Fruit fly (Drosophila melanogaster) whole organism, embryonic: ENCODE data around the gene CG33643.

ENCODE experiments used
- B-H1 ChIP-seq: fragments of 200-800 bp; sonication (Bioruptor generic); IDR thresholded peaks from 3 replicates; pipeline ENCODE4 v1.3.6; 2022; ENCODE audit warnings: missing biosample characterization, missing genetic modification characterization
- C15 ChIP-seq: fragments of 200-800 bp; sonication (Bioruptor generic); IDR thresholded peaks from 3 replicates; pipeline ENCODE4 v1.3.6; 2022; ENCODE audit warnings: missing biosample characterization, missing genetic modification characterization
- CG10321 ChIP-seq: fragments of 200-800 bp; sonication (Bioruptor generic); IDR thresholded peaks from 2 replicates; pipeline ENCODE4 v1.3.6; 2022; ENCODE audit warnings: missing biosample characterization, missing genetic modification characterization
- CG10366 ChIP-seq: fragments of 200-800 bp; sonication (Bioruptor generic); IDR thresholded peaks from 2 replicates; pipeline ENCODE4 v1.3.6; 2022; ENCODE audit warnings: missing biosample characterization, missing genetic modification characterization
- CG10462 ChIP-seq: fragments of 200-800 bp; sonication (Bioruptor generic); optimal IDR thresholded peaks from 2 replicates; lab custom pipeline; 2016; ENCODE audit warnings: missing biosample characterization, missing genetic modification characterization
- CG10543 ChIP-seq: fragments of 200-800 bp; sonication (Bioruptor generic); optimal IDR thresholded peaks from 3 replicates; lab custom pipeline; 2017; ENCODE audit warnings: missing biosample characterization, mild to moderate bottlenecking, missing genetic modification characterization, moderate library complexity
- CG11085 ChIP-seq: fragments of 200-800 bp; sonication (Bioruptor generic); IDR thresholded peaks from 2 replicates; pipeline ENCODE4 v1.3.6; 2022; ENCODE audit warnings: missing biosample characterization, missing genetic modification characterization
- CG12219 ChIP-seq: fragments of 200-800 bp; sonication (Bioruptor generic); optimal IDR thresholded peaks from 3 replicates; lab custom pipeline; 2018; ENCODE audit warnings: missing biosample characterization, mild to moderate bottlenecking, missing genetic modification characterization
- CG12236 ChIP-seq: fragments of 200-800 bp; sonication (Bioruptor generic); optimal IDR thresholded peaks from 2 replicates; lab custom pipeline; 2016; ENCODE audit warnings: missing biosample characterization, missing genetic modification characterization
- CG13296 ChIP-seq: fragments of 200-800 bp; sonication (Bioruptor generic); optimal IDR thresholded peaks from 3 replicates; lab custom pipeline; 2018; ENCODE audit warnings: missing biosample characterization, mild to moderate bottlenecking, missing genetic modification characterization
- CG15073 ChIP-seq: fragments of 200-800 bp; sonication (Bioruptor generic); optimal IDR thresholded peaks from 2 replicates; lab custom pipeline; 2016; ENCODE audit warnings: missing biosample characterization, missing genetic modification characterization
- CG2889 ChIP-seq: fragments of 200-800 bp; sonication (Bioruptor generic); IDR thresholded peaks from 3 replicates; pipeline ENCODE4 v1.3.6; 2022; ENCODE audit warnings: missing biosample characterization, missing genetic modification characterization
- CG31224 ChIP-seq: fragments of 200-800 bp; sonication (Bioruptor generic); IDR thresholded peaks from 2 replicates; pipeline ENCODE4 v1.3.6; 2022; ENCODE audit warnings: missing biosample characterization, missing genetic modification characterization
- CG33213 ChIP-seq: fragments of 200-800 bp; sonication (Bioruptor generic); optimal IDR thresholded peaks from 3 replicates; lab custom pipeline; 2016; ENCODE audit warnings: missing biosample characterization, missing genetic modification characterization
- CG3995 ChIP-seq: fragments of 200-800 bp; sonication (Bioruptor generic); optimal IDR thresholded peaks from 3 replicates; lab custom pipeline; 2016; ENCODE audit warnings: missing biosample characterization, missing genetic modification characterization
- CG4328 ChIP-seq: fragments of 200-800 bp; sonication (Bioruptor generic); optimal IDR thresholded peaks from 3 replicates; lab custom pipeline; 2017; ENCODE audit warnings: missing biosample characterization, missing genetic modification reagents, missing genetic modification characterization
- CG4820 ChIP-seq: fragments of 200-800 bp; sonication (Bioruptor generic); optimal IDR thresholded peaks from 3 replicates; lab custom pipeline; 2016; ENCODE audit warnings: missing biosample characterization, missing genetic modification characterization
- CG5180 ChIP-seq: fragments of 200-800 bp; sonication (Bioruptor generic); optimal IDR thresholded peaks from 3 replicates; lab custom pipeline; 2017; ENCODE audit warnings: missing biosample characterization, missing genetic modification characterization, mild to moderate bottlenecking, moderate library complexity, missing genetic modification reagents
- CG7928 ChIP-seq: fragments of 200-800 bp; sonication (Bioruptor generic); optimal IDR thresholded peaks from 2 replicates; lab custom pipeline; 2017; ENCODE audit warnings: missing biosample characterization, mild to moderate bottlenecking, missing genetic modification characterization
- CG9797 ChIP-seq: fragments of 200-800 bp; sonication (Bioruptor generic); optimal IDR thresholded peaks from 3 replicates; lab custom pipeline; 2018; ENCODE audit warnings: missing biosample characterization, mild to moderate bottlenecking, missing genetic modification characterization
- Dad ChIP-seq: fragments of 200-800 bp; sonication (Bioruptor generic); optimal IDR thresholded peaks from 3 replicates; lab custom pipeline; 2016; ENCODE audit warnings: missing biosample characterization, missing genetic modification characterization
- E2f1 ChIP-seq: fragments of 200-800 bp; sonication (Bioruptor generic); IDR thresholded peaks from 2 replicates; pipeline ENCODE4 v1.3.6; 2022; ENCODE audit warnings: missing biosample characterization, missing genetic modification characterization
- Ets97D ChIP-seq: fragments of 200-800 bp; sonication (Bioruptor generic); optimal IDR thresholded peaks from 3 replicates; lab custom pipeline; 2016; ENCODE audit warnings: missing biosample characterization, missing genetic modification characterization
- H2.0 ChIP-seq: fragments of 200-800 bp; sonication (Bioruptor generic); IDR thresholded peaks from 2 replicates; pipeline ENCODE4 v1.3.6; 2022; ENCODE audit warnings: missing biosample characterization, missing genetic modification characterization
- HLH54F ChIP-seq: fragments of 200-800 bp; sonication (Bioruptor generic); optimal IDR thresholded peaks from 3 replicates; lab custom pipeline; 2016; ENCODE audit warnings: missing biosample characterization, missing genetic modification characterization
- Kr ChIP-seq: fragments of 200-800 bp; sonication (Bioruptor generic); optimal IDR thresholded peaks from 2 replicates; lab custom pipeline; 2017; ENCODE audit warnings: missing biosample characterization, mild to moderate bottlenecking, missing genetic modification characterization
- Rx ChIP-seq: fragments of 200-800 bp; sonication (Bioruptor generic); IDR thresholded peaks from 2 replicates; pipeline ENCODE4 v1.3.6; 2022; ENCODE audit warnings: missing biosample characterization, missing genetic modification characterization
- Six4 ChIP-seq: fragments of 200-800 bp; sonication (Bioruptor generic); optimal IDR thresholded peaks from 2 replicates; lab custom pipeline; 2016; ENCODE audit warnings: missing biosample characterization, missing genetic modification characterization
- Tbp ChIP-seq: fragments of >200 bp; optimal IDR thresholded peaks from 2 replicates; lab custom pipeline; 2018; ENCODE audit warnings: missing biosample characterization, missing genetic modification characterization
- Trl ChIP-seq, 3 experiments: fragments of >200 bp in 2 of 3; fragments of 200-800 bp in 1 of 3; sonication (Bioruptor generic) in 1 of 3; optimal IDR thresholded peaks; 2 replicates in 1 of 3; 3 replicates in 2 of 3; lab custom pipeline; 2016 to 2017; ENCODE audit warnings: missing biosample characterization in 1 of 3, missing genetic modification characterization in 1 of 3
- Vsx1 ChIP-seq: fragments of 200-800 bp; sonication (Bioruptor generic); optimal IDR thresholded peaks from 2 replicates; lab custom pipeline; 2017; ENCODE audit warnings: missing biosample characterization, mild to moderate bottlenecking, missing genetic modification characterization, missing genetic modification reagents
- amos ChIP-seq: fragments of 200-800 bp; sonication (Bioruptor generic); IDR thresholded peaks from 2 replicates; pipeline ENCODE4 v1.3.6; 2022; ENCODE audit warnings: missing biosample characterization, missing genetic modification characterization; ENCODE audit not compliant: partially characterized antibody
- dysf ChIP-seq: fragments of 200-800 bp; sonication (Bioruptor generic); IDR thresholded peaks from 3 replicates; pipeline ENCODE4 v1.3.6; 2022; ENCODE audit warnings: missing biosample characterization, missing genetic modification characterization
- eyg ChIP-seq: fragments of 200-800 bp; sonication (Bioruptor generic); optimal IDR thresholded peaks from 3 replicates; lab custom pipeline; 2016; ENCODE audit warnings: missing biosample characterization, missing genetic modification characterization
- fd102C ChIP-seq: fragments of 200-800 bp; sonication (Bioruptor generic); optimal IDR thresholded peaks from 2 replicates; lab custom pipeline; 2018; ENCODE audit warnings: missing biosample characterization, mild to moderate bottlenecking, missing genetic modification characterization, moderate library complexity
- gcm ChIP-seq: fragments of 200-800 bp; sonication (Bioruptor generic); optimal IDR thresholded peaks from 2 replicates; lab custom pipeline; 2019; ENCODE audit warnings: missing biosample characterization, mild to moderate bottlenecking, missing genetic modification characterization, moderate library complexity
- gem ChIP-seq: fragments of 200-800 bp; sonication (Bioruptor generic); optimal IDR thresholded peaks from 2 replicates; lab custom pipeline; 2019; ENCODE audit warnings: missing biosample characterization, mild to moderate bottlenecking, missing genetic modification characterization, moderate library complexity
- nerfin-2 ChIP-seq: fragments of 200-800 bp; sonication (Bioruptor generic); IDR thresholded peaks from 2 replicates; pipeline ENCODE4 v1.3.6; 2022; ENCODE audit warnings: missing biosample characterization, missing genetic modification characterization; ENCODE audit not compliant: partially characterized antibody
- nmo ChIP-seq: fragments of 200-800 bp; sonication (Bioruptor generic); optimal IDR thresholded peaks from 2 replicates; lab custom pipeline; 2018; ENCODE audit warnings: missing biosample characterization, mild to moderate bottlenecking, missing genetic modification characterization, moderate library complexity
- nom ChIP-seq: fragments of 200-800 bp; sonication (Bioruptor generic); optimal IDR thresholded peaks from 2 replicates; lab custom pipeline; 2017; ENCODE audit warnings: missing biosample characterization, missing genetic modification characterization, mild to moderate bottlenecking, moderate library complexity, missing genetic modification reagents
- pan ChIP-seq, 4 experiments: fragments of >200 bp in 3 of 4; fragments of 200-800 bp in 1 of 4; sonication (Bioruptor generic) in 1 of 4; optimal IDR thresholded peaks in 3 of 4; IDR thresholded peaks in 1 of 4; 2 replicates each; pipeline versions ENCODE4 v1.3.6 to Lab custom; 2017 to 2022; ENCODE audit warnings: missing biosample characterization in 2 of 4, missing genetic modification characterization in 2 of 4, mixed read lengths in 1 of 4
- pb ChIP-seq: fragments of 200-800 bp; sonication (Bioruptor generic); optimal IDR thresholded peaks from 3 replicates; lab custom pipeline; 2016; ENCODE audit warnings: missing biosample characterization, missing genetic modification characterization
- row ChIP-seq: fragments of 200-800 bp; sonication (Bioruptor generic); IDR thresholded peaks from 3 replicates; pipeline ENCODE4 v1.3.6; 2022; ENCODE audit warnings: missing biosample characterization, missing genetic modification characterization
- run ChIP-seq: fragments of 200-800 bp; sonication (Bioruptor generic); optimal IDR thresholded peaks from 3 replicates; lab custom pipeline; 2018; ENCODE audit warnings: missing biosample characterization, mild to moderate bottlenecking, missing genetic modification characterization
- tap ChIP-seq: fragments of 200-800 bp; optimal IDR thresholded peaks from 3 replicates; lab custom pipeline; 2019; ENCODE audit warnings: missing biosample characterization, mild to moderate bottlenecking, missing genetic modification characterization, moderate library complexity
- tio ChIP-seq: fragments of 200-800 bp; sonication (Bioruptor generic); optimal IDR thresholded peaks from 2 replicates; lab custom pipeline; 2017; ENCODE audit warnings: missing biosample characterization, missing genetic modification characterization, inconsistent platforms
- wek ChIP-seq: fragments of 200-800 bp; sonication (Bioruptor generic); optimal IDR thresholded peaks from 3 replicates; lab custom pipeline; 2018; ENCODE audit warnings: missing biosample characterization, mild to moderate bottlenecking, missing genetic modification characterization, moderate library complexity

The CG33643 gene

DNA sequence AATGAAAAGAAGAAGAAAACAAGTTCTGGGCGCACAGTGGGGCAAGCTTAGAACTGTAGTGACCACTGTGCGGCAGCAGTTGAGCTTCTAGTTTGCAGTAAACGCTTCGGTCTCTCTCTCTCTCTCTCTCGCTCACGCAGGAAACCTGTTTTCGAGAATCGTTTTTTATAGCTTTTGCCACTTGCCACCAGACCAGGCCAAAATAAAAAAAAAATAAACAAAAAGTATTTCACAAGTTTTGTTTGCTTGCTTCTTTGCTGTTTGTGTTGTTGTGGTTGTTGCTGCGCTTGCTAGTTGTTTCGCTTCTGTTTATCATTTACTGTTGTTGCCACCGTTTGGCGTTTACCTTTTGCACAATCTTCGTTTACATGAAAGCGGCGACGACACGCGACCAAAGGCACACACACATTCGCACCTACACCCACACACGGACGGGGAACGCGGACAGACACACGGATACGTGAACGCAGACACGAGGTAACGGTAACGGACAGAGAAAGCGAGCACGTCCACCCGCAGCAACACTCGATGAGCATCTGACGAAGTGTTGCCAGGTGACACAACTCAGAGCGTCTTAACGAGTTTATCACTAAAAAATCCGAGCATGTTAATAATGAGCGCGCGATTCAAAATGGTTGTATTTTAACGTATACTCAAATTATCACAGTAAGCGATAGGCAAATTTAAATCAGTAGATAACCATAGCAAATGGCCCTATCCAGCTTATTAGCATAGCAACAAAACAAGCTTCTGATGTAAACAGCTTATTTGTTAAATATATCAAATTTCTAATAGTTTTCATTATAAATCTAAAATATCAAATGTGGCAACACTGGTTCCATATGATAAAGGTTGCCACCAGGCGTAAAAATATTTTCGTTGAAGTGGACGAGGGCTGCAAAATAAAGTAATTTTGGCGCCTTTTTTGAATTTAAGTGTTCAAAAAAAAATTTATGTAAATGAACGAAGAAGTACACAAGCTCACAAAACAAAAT, 18.2 kb downstream of the CG33643 start, which contains the start of gene B4 (continued):
- TF ChIP-seq CG2889 (GFP tag; lab: Robert Waterston, UW) (no peak), wek (GFP tag; lab: Kevin White, UChicago) (peak; percentile 77), CG33213 (peak; percentile 10), amos (GFP tag; lab: Robert Waterston, UW) (peak; percentile 60), C15 (GFP tag; lab: Robert Waterston, UW) (no peak), E2f1 (GFP tag; lab: Robert Waterston, UW) (peak; percentile 38; the same call in 1 of the 2 replicates), Rx (GFP tag; lab: Robert Waterston, UW) (no peak), CG11085 (GFP tag; lab: Robert Waterston, UW) (no peak), CG5180 (GFP tag; lab: Kevin White, UChicago) (peak; percentile 68), CG4328 (peak; percentile 19), Six4 (no peak), fd102C (GFP tag; lab: Kevin White, UChicago) (no peak), Ets97D (peak; percentile 27), CG10366 (no peak), H2.0 (GFP tag; lab: Robert Waterston, UW) (no peak), gcm (GFP tag; lab: Kevin White, UChicago) (peak; percentile 31), pb (peak; percentile 70), CG15073 (GFP tag; lab: Kevin White, UChicago) (no peak), CG12219 (peak; percentile 34), row (GFP tag; lab: Robert Waterston, UW) (no peak; the same call in 2 of the 3 replicates), HLH54F (GFP tag; lab: Kevin White, UChicago) (peak; percentile 13), nerfin-2 (peak; percentile 35; the same call in 1 of the 2 replicates), CG12236 (peak; percentile 8), Kr (GFP tag; lab: Kevin White, UChicago) (peak; percentile 65), B-H1 (GFP tag; lab: Robert Waterston, UW) (no peak; the same call in 2 of the 3 replicates), CG4820 (GFP tag; lab: Kevin White, UChicago) (no peak), Vsx1 (no peak), CG31224 (peak; percentile 46; the same call in 1 of the 2 replicates), gem (tag; lab: Kevin White, UChicago) (no peak), CG7928 (peak; percentile 88), eyg (GFP tag; lab: Kevin White, UChicago) (no peak), dysf (GFP tag; lab: Robert Waterston, UW) (no peak; the same call in 2 of the 3 replicates), CG9797 (GFP tag; lab: Kevin White, UChicago) (peak; percentile 68), Tbp (GFP tag; lab: Kevin White, UChicago) (no peak), CG3995 (GFP tag; lab: Kevin White, UChicago) (no peak), CG10321 (0 out of 2 replicates have a peak, but pooled peaks have one; percentile 35), Trl (optimal IDR thresholded peaks at IDR 0.05; lab: Kevin White, UChicago) (peak; percentile 25 to 60), Trl (GFP tag; optimal IDR thresholded peaks at IDR 0.05; lab: Kevin White, UChicago) (peak; percentile 18), tap (tag; lab: Kevin White, UChicago) (peak; percentile 27), CG10462 (GFP tag; lab: Kevin White, UChicago) (no peak), nmo (GFP tag; lab: Kevin White, UChicago) (no peak), Dad (GFP tag; lab: Kevin White, UChicago) (peak; percentile 42), nom (GFP tag; lab: Kevin White, UChicago) (peak; percentile 90), run (tag; lab: Kevin White, UChicago) (no peak), CG10543 (GFP tag; lab: Kevin White, UChicago) (peak; percentile 85), CG13296 (GFP tag; lab: Kevin White, UChicago) (peak; percentile 59), pan (optimal IDR thresholded peaks at IDR 0.05; lab: Kevin White, UChicago) (no peak), pan (GFP tag; optimal IDR thresholded peaks at IDR 0.05 in 1 of 2, IDR thresholded peaks at IDR 0.05 in 1 of 2) (peak in 1 of 2 experiments; percentile 64), tio (no peak)
